Fruit fly (Drosophila melanogaster): ENCODE data around the gene CG46394.

DNA sequence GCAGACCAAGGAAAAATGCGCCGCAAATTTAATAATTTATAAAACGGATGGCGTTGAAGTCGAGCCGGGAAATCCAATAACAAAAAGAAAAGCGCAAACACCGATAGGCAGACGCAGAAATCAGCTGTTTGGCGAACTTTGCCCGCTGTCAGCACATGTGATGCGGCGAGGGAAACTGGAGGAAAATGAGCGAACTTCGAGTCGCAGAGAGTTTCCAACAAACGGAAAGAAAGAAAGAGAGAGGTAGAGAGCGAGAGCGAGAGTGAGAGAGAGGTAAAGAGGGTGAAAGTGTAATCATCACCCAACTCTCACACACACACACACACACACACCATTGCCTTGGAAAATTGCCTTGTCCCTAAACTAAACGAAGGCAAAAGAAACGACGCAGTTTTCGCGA lies 43.0 kb upstream of the CG46394 start:
- TF ChIP-seq CG8478 (optimal IDR thresholded peaks at IDR 0.05) = no peak
- TF ChIP-seq CTCF (optimal IDR thresholded peaks at IDR 0.05) = no peak

All from S2 (cell line).